Worm (Caenorhabditis elegans) whole organism, young adult: ENCODE results near the gene D2063.1.

Experiments used
- C06A6.2 ChIP-seq: fragments of 200-800 bp; sonication (Bioruptor generic); conservative IDR thresholded peaks from 2 replicates; pipeline ENCODE4 v1.3.6; 2022; ENCODE audit warnings: missing genetic modification characterization, missing compliant biosample characterization
- C17E4.6 ChIP-seq: fragments of 200-800 bp; sonication (Bioruptor generic); IDR thresholded peaks from 2 replicates; pipeline ENCODE4 v1.3.6; 2022; ENCODE audit warnings: missing genetic modification reagents, missing genetic modification characterization, missing compliant biosample characterization
- F22D6.2 ChIP-seq: sonication (generic microtip); optimal IDR thresholded peaks from 2 replicates; lab custom pipeline; 2016; ENCODE audit warnings: mild to moderate bottlenecking, missing genetic modification characterization, missing compliant biosample characterization
- F33H1.4 ChIP-seq: fragments of 200-800 bp; sonication (Bioruptor generic); IDR thresholded peaks from 2 replicates; pipeline ENCODE4 v1.3.6; 2022; ENCODE audit warnings: missing genetic modification reagents, missing genetic modification characterization, missing compliant biosample characterization
- F55B11.4 ChIP-seq: sonication (generic microtip); optimal IDR thresholded peaks from 2 replicates; lab custom pipeline; 2016; ENCODE audit warnings: missing compliant biosample characterization, missing genetic modification characterization, borderline replicate concordance; ENCODE audit not compliant: insufficient read depth
- Y53F4B.3 ChIP-seq: fragments of 200-800 bp; sonication (Bioruptor generic); IDR thresholded peaks from 2 replicates; pipeline ENCODE4 v1.3.6; 2022; ENCODE audit warnings: missing genetic modification reagents, missing genetic modification characterization, missing compliant biosample characterization
- Y53G8AR.9 ChIP-seq: fragments of 200-800 bp; sonication (Bioruptor generic); conservative IDR thresholded peaks from 2 replicates; pipeline ENCODE4 v1.3.6; 2022; ENCODE audit warnings: missing genetic modification reagents, missing genetic modification characterization, missing compliant biosample characterization
- Y56A3A.18 ChIP-seq: fragments of 200-800 bp; sonication (Bioruptor generic); IDR thresholded peaks from 2 replicates; pipeline ENCODE4 v1.3.6; 2022; ENCODE audit warnings: missing genetic modification reagents, missing genetic modification characterization, missing compliant biosample characterization
- Y79H2A.3 ChIP-seq: fragments of 200-800 bp; sonication (Bioruptor generic); conservative IDR thresholded peaks from 2 replicates; pipeline ENCODE4 v1.3.6; 2022; ENCODE audit warnings: missing genetic modification reagents, missing genetic modification characterization, missing compliant biosample characterization
- Y95B8A.8 ChIP-seq: fragments of 200-800 bp; sonication (Bioruptor generic); IDR thresholded peaks from 2 replicates; pipeline ENCODE4 v1.3.6; 2022; ENCODE audit warnings: missing genetic modification reagents, missing genetic modification characterization, missing compliant biosample characterization
- ZK185.1 ChIP-seq: sonication (generic microtip); optimal IDR thresholded peaks from 2 replicates; lab custom pipeline; 2016; ENCODE audit warnings: mild to moderate bottlenecking, missing genetic modification characterization, missing compliant biosample characterization; ENCODE audit not compliant: poor library complexity, severe bottlenecking
- akir-1 ChIP-seq: fragments of 200-800 bp; sonication (Bioruptor generic); optimal IDR thresholded peaks from 2 replicates; lab custom pipeline; 2018; ENCODE audit warnings: mild to moderate bottlenecking, missing genetic modification characterization, moderate library complexity, missing compliant biosample characterization
- aptf-2 ChIP-seq: fragments of 200-800 bp; sonication (Bioruptor generic); conservative IDR thresholded peaks from 2 replicates; pipeline ENCODE4 v1.3.6; 2022; ENCODE audit warnings: missing genetic modification reagents, missing genetic modification characterization, missing compliant biosample characterization
- atf-7 ChIP-seq: sonication (generic microtip); optimal IDR thresholded peaks from 2 replicates; lab custom pipeline; 2017; ENCODE audit warnings: mild to moderate bottlenecking, missing genetic modification characterization, missing compliant biosample characterization
- attf-6 ChIP-seq: fragments of 200-800 bp; sonication (Bioruptor generic); IDR thresholded peaks from 2 replicates; pipeline ENCODE4 v1.3.6; 2022; ENCODE audit warnings: missing genetic modification reagents, missing genetic modification characterization, missing compliant biosample characterization
- ceh-100 ChIP-seq: fragments of 200-800 bp; sonication (Bioruptor generic); IDR thresholded peaks from 2 replicates; pipeline ENCODE4 v1.3.6; 2022; ENCODE audit warnings: missing genetic modification reagents, missing genetic modification characterization, missing compliant biosample characterization
- ceh-58 ChIP-seq: fragments of 200-800 bp; sonication (Bioruptor generic); IDR thresholded peaks from 2 replicates; pipeline ENCODE4 v1.3.6; 2022; ENCODE audit warnings: missing genetic modification characterization, missing compliant biosample characterization
- ceh-91 ChIP-seq: fragments of 200-800 bp; sonication (Bioruptor generic); IDR thresholded peaks from 2 replicates; pipeline ENCODE4 v1.3.6; 2022; ENCODE audit warnings: missing genetic modification reagents, missing genetic modification characterization, missing compliant biosample characterization
- efl-1 ChIP-seq: fragments of 150-350 bp; optimal IDR thresholded peaks from 2 replicates; lab custom pipeline; 2014; ENCODE audit warnings: missing biosample characterization, missing genetic modification reagents, missing genetic modification characterization
- egrh-3 ChIP-seq: fragments of 200-800 bp; sonication (Bioruptor generic); IDR thresholded peaks from 2 replicates; pipeline ENCODE4 v1.3.6; 2022; ENCODE audit warnings: missing genetic modification reagents, missing genetic modification characterization, missing compliant biosample characterization
- ets-4 ChIP-seq: fragments of 200-800 bp; sonication (Bioruptor generic); optimal IDR thresholded peaks from 2 replicates; lab custom pipeline; 2018; ENCODE audit warnings: mild to moderate bottlenecking, missing genetic modification characterization, missing compliant biosample characterization
- fkh-3 ChIP-seq: sonication (generic microtip); optimal IDR thresholded peaks from 2 replicates; lab custom pipeline; 2016; ENCODE audit warnings: mild to moderate bottlenecking, missing genetic modification characterization, missing compliant biosample characterization
- hmg-1.2 ChIP-seq: fragments of 200-800 bp; sonication (Bioruptor generic); IDR thresholded peaks from 2 replicates; pipeline ENCODE4 v1.3.6; 2022; ENCODE audit warnings: missing genetic modification reagents, missing genetic modification characterization, missing compliant biosample characterization
- hmg-20 ChIP-seq: fragments of 200-800 bp; sonication (Bioruptor generic); IDR thresholded peaks from 2 replicates; pipeline ENCODE4 v1.3.6; 2022; ENCODE audit warnings: missing genetic modification reagents, missing genetic modification characterization, missing compliant biosample characterization
- hrde-1 ChIP-seq: sonication (generic microtip); optimal IDR thresholded peaks from 2 replicates; lab custom pipeline; 2016; ENCODE audit warnings: missing genetic modification characterization, mild to moderate bottlenecking, missing compliant biosample characterization, moderate library complexity, missing genotype, missing genetic modification reagents, borderline replicate concordance
- hsf-1 ChIP-seq: fragments of 200-800 bp; sonication (Bioruptor generic); IDR thresholded peaks from 2 replicates; pipeline ENCODE4 v1.3.6; 2022; ENCODE audit warnings: missing genetic modification reagents, missing genetic modification characterization, missing compliant biosample characterization
- let-526 ChIP-seq: fragments of 200-800 bp; sonication (Bioruptor generic); IDR thresholded peaks from 2 replicates; pipeline ENCODE4 v1.3.6; 2022; ENCODE audit warnings: missing genetic modification reagents, missing genetic modification characterization, missing compliant biosample characterization
- lir-1 ChIP-seq: fragments of 200-800 bp; sonication (Bioruptor generic); conservative IDR thresholded peaks from 2 replicates; pipeline ENCODE4 v1.3.6; 2022; ENCODE audit warnings: missing genetic modification reagents, missing genetic modification characterization, missing compliant biosample characterization
- lsy-27 ChIP-seq: sonication (generic microtip); optimal IDR thresholded peaks from 2 replicates; lab custom pipeline; 2017; ENCODE audit warnings: missing genetic modification characterization, mild to moderate bottlenecking, missing compliant biosample characterization, antibody characterized with exemption, missing genotype, borderline replicate concordance; ENCODE audit not compliant: insufficient read depth
- madf-10 ChIP-seq: sonication (generic microtip); optimal IDR thresholded peaks from 2 replicates; lab custom pipeline; 2016; ENCODE audit warnings: mild to moderate bottlenecking, missing genetic modification characterization, missing compliant biosample characterization
- madf-3 ChIP-seq: fragments of 200-800 bp; sonication (Bioruptor generic); IDR thresholded peaks from 2 replicates; pipeline ENCODE4 v1.3.6; 2022; ENCODE audit warnings: missing genetic modification reagents, missing genetic modification characterization, missing compliant biosample characterization
- madf-6 ChIP-seq: fragments of 200-800 bp; sonication (Bioruptor generic); IDR thresholded peaks from 2 replicates; pipeline ENCODE4 v1.3.6; 2022; ENCODE audit warnings: missing genetic modification reagents, missing genetic modification characterization, missing compliant biosample characterization
- madf-8 ChIP-seq: fragments of 200-800 bp; sonication (Bioruptor generic); conservative IDR thresholded peaks from 2 replicates; pipeline ENCODE4 v1.3.6; 2022; ENCODE audit warnings: missing genetic modification reagents, missing genetic modification characterization, missing compliant biosample characterization
- mcd-1 ChIP-seq: fragments of 200-800 bp; sonication (Bioruptor generic); IDR thresholded peaks from 2 replicates; pipeline ENCODE4 v1.3.6; 2022; ENCODE audit warnings: missing genetic modification reagents, missing genetic modification characterization, missing compliant biosample characterization
- nfya-1 ChIP-seq: sonication (generic microtip); optimal IDR thresholded peaks from 2 replicates; lab custom pipeline; 2017; ENCODE audit warnings: antibody characterized with exemption, missing compliant biosample characterization, missing genetic modification characterization, borderline replicate concordance; ENCODE audit not compliant: insufficient read depth
- nfyb-1 ChIP-seq: fragments of 200-800 bp; sonication (Bioruptor generic); IDR thresholded peaks from 2 replicates; pipeline ENCODE4 v1.3.6; 2022; ENCODE audit warnings: missing genetic modification reagents, missing genetic modification characterization, missing compliant biosample characterization
- nhr-179 ChIP-seq: sonication (generic microtip); optimal IDR thresholded peaks from 2 replicates; lab custom pipeline; 2016; ENCODE audit warnings: mild to moderate bottlenecking, missing genetic modification characterization, missing compliant biosample characterization
- nhr-80 ChIP-seq: sonication (generic microtip); optimal IDR thresholded peaks from 2 replicates; lab custom pipeline; 2016; ENCODE audit warnings: missing genetic modification characterization, missing compliant biosample characterization
- sdz-38 ChIP-seq: sonication (generic microtip); optimal IDR thresholded peaks from 2 replicates; lab custom pipeline; 2016; ENCODE audit warnings: missing genotype, missing genetic modification characterization, missing compliant biosample characterization
- sea-2 ChIP-seq: fragments of 200-800 bp; sonication (Bioruptor generic); IDR thresholded peaks from 2 replicates; pipeline ENCODE4 v1.3.6; 2022; ENCODE audit warnings: missing genetic modification characterization, missing compliant biosample characterization
- snpc-1.3 ChIP-seq: sonication (generic microtip); optimal IDR thresholded peaks from 2 replicates; lab custom pipeline; 2017; ENCODE audit warnings: missing genetic modification characterization, mild to moderate bottlenecking, missing compliant biosample characterization, antibody characterized with exemption, moderate library complexity, missing genotype, missing genetic modification reagents; ENCODE audit not compliant: insufficient read depth
- snpc-4 ChIP-seq, 5 experiments: fragments of 150-350 bp in 1 of 5; sonication (generic microtip) in 4 of 5; optimal IDR thresholded peaks; 2 replicates each; lab custom pipeline; 2014 to 2018; ENCODE audit warnings: missing genetic modification characterization in 5 of 5, missing biosample characterization in 3 of 5, antibody characterized with exemption in 2 of 5, mild to moderate bottlenecking in 2 of 5, missing compliant biosample characterization in 2 of 5, missing genotype in 2 of 5, moderate library complexity in 2 of 5, missing genetic modification reagents in 1 of 5
- unc-130 ChIP-seq: sonication (generic microtip); optimal IDR thresholded peaks from 2 replicates; lab custom pipeline; 2016; ENCODE audit warnings: missing genetic modification reagents, missing genetic modification characterization, missing compliant biosample characterization
- unc-62 ChIP-seq: fragments of 150-350 bp; optimal IDR thresholded peaks from 2 replicates; lab custom pipeline; 2014; ENCODE audit warnings: missing biosample characterization, missing genetic modification reagents, missing genetic modification characterization
- ztf-25 ChIP-seq: fragments of 200-800 bp; sonication (Bioruptor generic); IDR thresholded peaks from 2 replicates; pipeline ENCODE4 v1.3.6; 2022; ENCODE audit warnings: missing genetic modification reagents, missing genetic modification characterization, missing compliant biosample characterization
- ztf-26 ChIP-seq: sonication (generic microtip); optimal IDR thresholded peaks from 2 replicates; lab custom pipeline; 2017; ENCODE audit warnings: missing genetic modification characterization, missing compliant biosample characterization
- ztf-28 ChIP-seq: fragments of 200-800 bp; sonication (Bioruptor generic); IDR thresholded peaks from 2 replicates; pipeline ENCODE4 v1.3.6; 2022; ENCODE audit warnings: missing genetic modification reagents, missing genetic modification characterization, missing compliant biosample characterization
- ztf-3 ChIP-seq: fragments of 200-800 bp; sonication (Bioruptor generic); optimal IDR thresholded peaks from 2 replicates; lab custom pipeline; 2018; ENCODE audit warnings: mild to moderate bottlenecking, missing genetic modification characterization, missing compliant biosample characterization

D2063.1 gene

DNA sequence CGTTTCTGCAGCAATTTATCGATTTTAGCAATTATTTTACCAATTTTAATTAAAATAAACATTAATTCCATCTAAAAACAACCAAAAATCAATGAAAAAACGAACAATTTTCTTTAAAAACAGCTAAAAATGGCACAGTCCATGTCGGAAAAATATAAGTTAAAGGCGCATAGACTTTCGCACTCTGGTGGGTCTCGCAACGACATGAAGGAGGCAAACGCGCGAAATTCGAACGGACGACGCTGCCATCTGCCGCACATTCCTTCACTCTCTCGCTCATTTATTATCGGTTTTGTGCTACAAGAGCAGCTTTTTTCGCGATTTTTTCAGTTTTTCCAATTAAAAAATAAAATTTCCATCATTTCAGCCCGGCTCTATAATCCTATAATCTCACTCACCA is 19.9 kb downstream of the D2063.1 start, which contains the start of gene mcm-7 (continued):
- TF ChIP-seq madf-3: no peak
- no peak for TF ChIP-seq ceh-100 (GFP tag; lab: Robert Waterston, UW)
- no peak for TF ChIP-seq sdz-38
- TF ChIP-seq lir-1 (GFP tag; lab: Robert Waterston, UW): no peak
- TF ChIP-seq madf-10 (tag; lab: Kevin White, UChicago): no peak
- no peak for TF ChIP-seq atf-7
- no peak for TF ChIP-seq nhr-80 (tag; lab: Kevin White, UChicago)
- no peak for TF ChIP-seq unc-130 (GFP tag; lab: Kevin White, UChicago)
- no peak for TF ChIP-seq C17E4.6
- TF ChIP-seq F22D6.2 (tag; lab: Kevin White, UChicago): no peak
- TF ChIP-seq ets-4 (GFP tag; lab: Kevin White, UChicago): no peak
- TF ChIP-seq Y79H2A.3 (GFP tag; lab: Robert Waterston, UW): no peak
- TF ChIP-seq hmg-20: no peak
- no peak for TF ChIP-seq ztf-28 (GFP tag; lab: Robert Waterston, UW)
- peak; percentile 59 for TF ChIP-seq hmg-1.2 (GFP tag; lab: Robert Waterston, UW)
- TF ChIP-seq madf-6: peak; percentile 91
- no peak for TF ChIP-seq let-526 (GFP tag; lab: Robert Waterston, UW)
- TF ChIP-seq mcd-1 (GFP tag; lab: Robert Waterston, UW): peak; percentile 51; the same call in 1 of the 2 replicates
- no peak for TF ChIP-seq aptf-2 (GFP tag; lab: Robert Waterston, UW)
- no peak for TF ChIP-seq attf-6
- no peak for TF ChIP-seq ztf-3 (GFP tag; lab: Kevin White, UChicago)
- no peak for TF ChIP-seq sea-2 (GFP tag; lab: Robert Waterston, UW)
- no peak for TF ChIP-seq snpc-4 (GFP tag; optimal IDR thresholded peaks at IDR 0.05; lab: Kevin White, UChicago)
- TF ChIP-seq snpc-4 (tag; optimal IDR thresholded peaks at IDR 0.05; lab: Kevin White, UChicago): peak in 2 of 4 experiments; percentile 49 to 59
- TF ChIP-seq lsy-27 (tag; lab: Kevin White, UChicago): no peak
- TF ChIP-seq C06A6.2 (GFP tag; lab: Robert Waterston, UW): no peak
- TF ChIP-seq ztf-26: no peak
- peak; percentile 70 for TF ChIP-seq egrh-3 (GFP tag; lab: Robert Waterston, UW)
- no peak for TF ChIP-seq Y53F4B.3 (GFP tag; lab: Robert Waterston, UW)
- TF ChIP-seq snpc-1.3: peak; percentile 27
- TF ChIP-seq ceh-91 (GFP tag; lab: Robert Waterston, UW): peak; percentile 74
- TF ChIP-seq unc-62 (GFP tag; lab: Kevin White, UChicago): no peak
- no peak for TF ChIP-seq nfya-1 (tag; lab: Kevin White, UChicago)
- TF ChIP-seq madf-8 (GFP tag; lab: Robert Waterston, UW): peak; percentile 76
- no peak for TF ChIP-seq akir-1 (GFP tag; lab: Kevin White, UChicago)
- no peak for TF ChIP-seq Y53G8AR.9 (GFP tag; lab: Robert Waterston, UW)
- TF ChIP-seq fkh-3 (tag; lab: Kevin White, UChicago): no peak
- TF ChIP-seq Y56A3A.18 (GFP tag; lab: Robert Waterston, UW): no peak
- peak; percentile 93 for TF ChIP-seq efl-1 (GFP tag; lab: Kevin White, UChicago)
- TF ChIP-seq hsf-1 (GFP tag; lab: Robert Waterston, UW): no peak
- no peak for TF ChIP-seq nhr-179 (tag; lab: Kevin White, UChicago)
- TF ChIP-seq ceh-58: no peak
- TF ChIP-seq F55B11.4 (tag; lab: Kevin White, UChicago): no peak
- no peak for TF ChIP-seq ztf-25 (GFP tag; lab: Robert Waterston, UW)
- no peak for TF ChIP-seq nfyb-1 (GFP tag; lab: Robert Waterston, UW)
- no peak for TF ChIP-seq ZK185.1 (tag; lab: Kevin White, UChicago)
- TF ChIP-seq Y95B8A.8 (GFP tag; lab: Robert Waterston, UW): no peak
- peak; percentile 93 for TF ChIP-seq F33H1.4 (GFP tag; lab: Robert Waterston, UW)
- TF ChIP-seq hrde-1 (tag; lab: Kevin White, UChicago): no peak
